Worm (Caenorhabditis elegans): Measurements from ENCODE around the gene nadk-1.

The nadk-1 gene

ce11 chrIV:1459419-1459818, 2.5 kb downstream of the nadk-1 start (continued):
- TF ChIP-seq ceh-62 (tag; optimal IDR thresholded peaks at IDR 0.05) (no peak), lin-38 (GFP tag; IDR thresholded peaks at IDR 0.05) (no peak)

ce11 chrIV:1459826-1460489, 3.1 kb downstream of the nadk-1 start:
- TF ChIP-seq cey-2 (tag; optimal IDR thresholded peaks at IDR 0.05; ENCODE audit: borderline replicate concordance, insufficient read depth) (no peak), F49E8.2 (tag; optimal IDR thresholded peaks at IDR 0.05; ENCODE audit: borderline replicate concordance) (no peak), saeg-2 (GFP tag; IDR thresholded peaks at IDR 0.05) (no peak), dpl-1 (GFP tag; optimal IDR thresholded peaks at IDR 0.05) (no peak), nhr-10 (tag; optimal IDR thresholded peaks at IDR 0.05) (no peak), ceh-44 (GFP tag; IDR thresholded peaks at IDR 0.05) (no peak), set-16 (GFP tag; IDR thresholded peaks at IDR 0.05) (peak; percentile 95), aha-1 (tag) (peak; percentile 77), T20F7.1 (GFP tag; optimal IDR thresholded peaks at IDR 0.05) (no peak), ctbp-1 (GFP tag; IDR thresholded peaks at IDR 0.05) (no peak), pqm-1 (tag; optimal IDR thresholded peaks at IDR 0.05) (no peak), mdt-29 (GFP tag; IDR thresholded peaks at IDR 0.05) (no peak)

ce11 chrIV:1460686-1461085, 3.8 kb downstream of the nadk-1 start, which contains the start of gene col-106:
TSS of gene col-106 (minus strand) at chrIV:1460786.
- no peak for TF ChIP-seq nhr-25 (tag; optimal IDR thresholded peaks at IDR 0.05; ENCODE audit: borderline replicate concordance, insufficient read depth)
- no peak for TF ChIP-seq unc-130 (GFP tag; optimal IDR thresholded peaks at IDR 0.05)
- TF ChIP-seq F26F4.8 (GFP tag; conservative IDR thresholded peaks at IDR 0.05), result no peak
- TF ChIP-seq egl-43 (GFP tag; IDR thresholded peaks at IDR 0.05), result no peak
- TF ChIP-seq zag-1 (tag; optimal IDR thresholded peaks at IDR 0.05), result no peak

- TF ChIP-seq ZK546.5 (tag; optimal IDR thresholded peaks at IDR 0.05), result no peak
- TF ChIP-seq hmg-1.1 (GFP tag; IDR thresholded peaks at IDR 0.05), result no peak
- TF ChIP-seq lin-15B (tag; optimal IDR thresholded peaks at IDR 0.05), result no peak
- TF ChIP-seq aha-1 (tag), result peak; percentile 92
Measured at ce11 chrIV:1461463-1461862, 4.6 kb downstream of the nadk-1 start.

- TF ChIP-seq lin-38 (GFP tag; IDR thresholded peaks at IDR 0.05), result no peak
- no peak for TF ChIP-seq saeg-2 (GFP tag; IDR thresholded peaks at IDR 0.05)
- TF ChIP-seq jun-1 (tag; optimal IDR thresholded peaks at IDR 0.05), result no peak
- TF ChIP-seq nhr-6 (tag; optimal IDR thresholded peaks at IDR 0.05), result no peak
- TF ChIP-seq daf-8 (GFP tag; IDR thresholded peaks at IDR 0.05), result no peak
- TF ChIP-seq Y5F2A.4 (GFP tag; optimal IDR thresholded peaks at IDR 0.05), result no peak
- TF ChIP-seq lim-7 (GFP tag; IDR thresholded peaks at IDR 0.05), result no peak
- no peak for TF ChIP-seq mes-2 (tag; optimal IDR thresholded peaks at IDR 0.05; ENCODE audit: poor library complexity, severe bottlenecking)
- peak in 1 of 2 experiments; percentile 36 for TF ChIP-seq unc-62 (GFP tag; optimal IDR thresholded peaks at IDR 0.05 in 1 of 2)
- TF ChIP-seq unc-62 (tag; optimal IDR thresholded peaks at IDR 0.05), result no peak
- no peak for TF ChIP-seq nhr-111 (GFP tag; optimal IDR thresholded peaks at IDR 0.05)
- TF ChIP-seq Y105C5A.15 (GFP tag; IDR thresholded peaks at IDR 0.05), result no peak
- TF ChIP-seq madf-5 (GFP tag; IDR thresholded peaks at IDR 0.05), result 0 out of 4 replicates have a peak, but pooled peaks of 1 of the 2 experiments have one; percentile 27
- peak; percentile 85 for TF ChIP-seq aha-1 (tag)
Measured at ce11 chrIV:1465462-1465861, 8.6 kb downstream of the nadk-1 start.
